Worm (Caenorhabditis elegans): ENCODE data around the gene cyl-1.

cyl-1 gene

ce11 chrV:11990511-11991127 lies 2.9 kb downstream of the cyl-1 start (continued):
- 0 out of 2 replicates have a peak, but pooled peaks have one; percentile 51 for TF ChIP-seq ceh-40 (GFP tag; IDR thresholded peaks at IDR 0.05)
- TF ChIP-seq dpff-1 (tag; optimal IDR thresholded peaks at IDR 0.05): no peak
- TF ChIP-seq mcd-1 (GFP tag; IDR thresholded peaks at IDR 0.05): 0 out of 2 replicates have a peak, but pooled peaks have one; percentile 10
- no peak for TF ChIP-seq F55B11.4 (tag; optimal IDR thresholded peaks at IDR 0.05; ENCODE audit: borderline replicate concordance, insufficient read depth)
- no peak for TF ChIP-seq attf-3 (GFP tag; conservative IDR thresholded peaks at IDR 0.05)
- TF ChIP-seq atf-7 (tag; optimal IDR thresholded peaks at IDR 0.05): peak; percentile 28
- no peak for TF ChIP-seq bed-2 (GFP tag; IDR thresholded peaks at IDR 0.05)
- no peak for TF ChIP-seq ceh-58 (GFP tag; IDR thresholded peaks at IDR 0.05)
- TF ChIP-seq F33H1.4 (GFP tag; IDR thresholded peaks at IDR 0.05): no peak
- TF ChIP-seq F49E8.2 (tag; optimal IDR thresholded peaks at IDR 0.05; ENCODE audit: insufficient read depth): peak; percentile 20
- TF ChIP-seq tlf-1 (GFP tag; optimal IDR thresholded peaks at IDR 0.05): peak; percentile 5
- TF ChIP-seq mel-28 (tag; optimal IDR thresholded peaks at IDR 0.05; ENCODE audit: borderline replicate concordance): no peak
- TF ChIP-seq repo-1 (tag; optimal IDR thresholded peaks at IDR 0.05): peak; percentile 5
- TF ChIP-seq Y53G8AR.9 (GFP tag; conservative IDR thresholded peaks at IDR 0.05): 0 out of 2 replicates have a peak, but pooled peaks have one; percentile 23
- TF ChIP-seq C17E4.6 (GFP tag; IDR thresholded peaks at IDR 0.05): peak; percentile 48; the same call in 1 of the 2 replicates
- no peak for TF ChIP-seq F23B12.7 (tag; optimal IDR thresholded peaks at IDR 0.05; ENCODE audit: insufficient read depth)
- no peak for TF ChIP-seq Y56A3A.18 (GFP tag; IDR thresholded peaks at IDR 0.05)
- no peak for TF ChIP-seq cebp-1 (GFP tag; IDR thresholded peaks at IDR 0.05)
- peak; percentile 35 for TF ChIP-seq cebp-1 (tag; optimal IDR thresholded peaks at IDR 0.05)
- no peak for TF ChIP-seq mxl-1 (tag; optimal IDR thresholded peaks at IDR 0.05)
- no peak for TF ChIP-seq lag-1 (GFP tag; IDR thresholded peaks at IDR 0.05)
- TF ChIP-seq B0261.1 (tag; optimal IDR thresholded peaks at IDR 0.05): no peak
- peak; percentile 37; the same call in 1 of the 2 replicates for TF ChIP-seq hsf-1 (GFP tag; IDR thresholded peaks at IDR 0.05)

- TF ChIP-seq fkh-3 (tag; optimal IDR thresholded peaks at IDR 0.05): no peak
- no peak for TF ChIP-seq ets-4 (GFP tag; optimal IDR thresholded peaks at IDR 0.05)
- TF ChIP-seq D2030.7 (GFP tag; IDR thresholded peaks at IDR 0.05): no peak
- TF ChIP-seq atf-7 (tag; optimal IDR thresholded peaks at IDR 0.05): no peak
- TF ChIP-seq ztf-3 (GFP tag; optimal IDR thresholded peaks at IDR 0.05): no peak
- no peak for TF ChIP-seq hrde-1 (tag; optimal IDR thresholded peaks at IDR 0.05; ENCODE audit: borderline replicate concordance)
- TF ChIP-seq B0019.2 (GFP tag; conservative IDR thresholded peaks at IDR 0.05): no peak
- TF ChIP-seq sea-2 (GFP tag; IDR thresholded peaks at IDR 0.05): no peak
- no peak for TF ChIP-seq nhr-120 (GFP tag; IDR thresholded peaks at IDR 0.05)
- no peak for TF ChIP-seq Y95B8A.8 (GFP tag; IDR thresholded peaks at IDR 0.05)
- no peak for TF ChIP-seq tbp1 (GFP tag; optimal IDR thresholded peaks at IDR 0.05)
- no peak for TF ChIP-seq him-1 (tag; optimal IDR thresholded peaks at IDR 0.05)
- TF ChIP-seq tlf-1 (GFP tag; optimal IDR thresholded peaks at IDR 0.05): no peak
- no peak for TF ChIP-seq egrh-3 (GFP tag; IDR thresholded peaks at IDR 0.05)
- no peak for TF ChIP-seq athp-1 (tag; optimal IDR thresholded peaks at IDR 0.05)
- no peak for TF ChIP-seq hsf-1 (GFP tag; IDR thresholded peaks at IDR 0.05)
These were observed 3.7 kb downstream of the cyl-1 start for ce11 chrV:11989861-11990260.

Data from whole organism, young adult.